Fruit fly (Drosophila melanogaster): ENCODE results near the gene CG11590.

CG11590 gene

DNA sequence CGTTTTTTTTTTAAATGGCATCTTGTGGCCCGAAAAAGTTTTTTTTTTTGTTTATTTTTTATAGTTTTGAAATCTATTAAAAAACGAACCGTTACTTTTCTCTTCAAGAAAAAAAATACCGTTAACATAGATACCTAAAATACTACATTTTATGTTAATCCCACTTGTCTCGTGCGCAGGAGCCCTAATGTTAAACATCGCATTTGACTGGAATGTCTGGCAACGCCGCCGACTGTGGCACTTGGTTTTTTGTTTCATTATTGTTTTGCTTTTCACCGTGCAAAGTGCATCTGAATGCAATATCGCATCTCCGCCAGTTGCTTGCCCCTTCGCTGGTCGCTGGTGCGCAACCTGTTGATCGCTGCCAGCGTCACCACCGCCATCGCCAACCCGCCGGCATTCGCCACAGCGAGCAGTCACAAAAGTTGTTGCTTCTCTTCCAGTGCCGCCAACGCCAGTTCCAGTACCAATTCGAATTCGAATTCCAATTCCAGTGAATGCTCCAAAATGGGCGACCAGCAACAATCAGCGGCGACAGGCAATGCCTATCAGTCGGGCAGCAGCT, at the start of gene CG11590:
Gene CG11590 (plus strand): TSS at position 212 of the 565 bp plus-strand sequence.
- TF ChIP-seq noc (tag; optimal IDR thresholded peaks at IDR 0.05) = no peak

DNA sequence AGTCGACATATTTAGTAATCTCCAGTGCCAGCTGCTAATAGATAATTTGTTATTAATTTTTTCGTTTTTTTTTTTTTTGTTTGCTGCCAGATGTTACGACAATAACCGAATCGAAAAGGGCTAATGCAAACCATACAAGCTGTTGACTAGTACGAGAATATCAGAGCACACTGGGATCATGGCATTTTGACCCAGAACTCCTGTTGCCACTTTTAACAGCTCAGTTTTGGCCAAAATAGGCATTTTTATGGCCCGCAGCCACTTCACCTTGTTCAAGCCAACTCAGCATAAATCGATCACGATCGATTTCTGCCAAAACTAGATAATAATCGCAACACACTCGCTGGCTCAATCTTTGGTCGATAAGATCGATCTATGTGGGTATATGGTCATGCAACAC, 48.1 kb upstream of the CG11590 start, which contains the start of gene CG12479:
Gene CG12479 (minus strand): TSS at position 101 of the 400 bp plus-strand sequence.
- no peak for TF ChIP-seq noc (tag; optimal IDR thresholded peaks at IDR 0.05)

DNA sequence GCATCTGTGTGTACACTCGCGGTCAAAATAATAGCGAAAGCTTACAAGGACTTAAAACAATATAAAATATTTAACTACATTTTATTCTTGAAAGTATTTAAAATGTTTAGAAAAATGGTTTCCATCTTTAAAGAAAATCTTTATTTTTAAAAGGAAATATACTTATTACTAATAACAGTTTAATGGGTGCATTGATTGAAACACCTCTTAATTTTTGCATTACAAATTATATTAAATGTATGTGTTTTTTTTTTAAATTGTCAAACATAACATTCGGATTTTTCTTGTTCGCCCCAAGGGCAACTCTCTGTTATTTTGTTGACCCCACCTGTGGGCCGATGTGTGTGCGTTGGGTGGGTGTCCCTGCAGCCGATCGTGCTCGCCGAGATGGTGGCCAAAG, 46.3 kb upstream of the CG11590 start:
- TF ChIP-seq noc (tag; optimal IDR thresholded peaks at IDR 0.05) = no peak

DNA sequence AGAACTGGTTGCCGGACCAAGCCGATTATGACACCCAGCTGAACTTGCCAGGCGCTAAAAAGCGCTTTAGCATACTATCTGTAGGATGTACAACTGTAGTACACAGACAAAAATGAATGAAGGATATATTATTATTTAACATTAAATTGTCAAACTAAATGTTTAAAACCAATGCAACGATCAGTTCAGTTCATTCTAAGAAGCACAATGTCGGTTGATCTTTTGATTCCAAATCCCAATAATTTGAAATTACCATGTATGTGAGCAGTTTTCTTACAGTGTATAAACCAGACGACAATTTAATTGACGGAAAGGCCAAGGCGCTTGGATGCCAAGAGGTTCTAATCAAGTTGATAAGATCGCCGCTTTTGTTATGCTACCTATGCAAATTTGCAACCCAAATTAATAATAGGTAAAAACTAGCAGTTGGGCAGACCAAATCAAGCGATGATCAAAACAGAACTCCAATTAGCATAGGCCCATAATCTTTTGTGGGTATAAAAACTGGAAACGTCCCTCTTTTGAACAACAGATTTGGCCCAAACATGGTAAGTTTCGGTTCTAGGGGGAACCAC, 30.8 kb upstream of the CG11590 start, which contains the start of gene CG12480:
Gene CG12480 (plus strand): TSS at position 525 of the 575 bp plus-strand sequence.
- peak; percentile 87 for TF ChIP-seq noc (tag; optimal IDR thresholded peaks at IDR 0.05)

DNA sequence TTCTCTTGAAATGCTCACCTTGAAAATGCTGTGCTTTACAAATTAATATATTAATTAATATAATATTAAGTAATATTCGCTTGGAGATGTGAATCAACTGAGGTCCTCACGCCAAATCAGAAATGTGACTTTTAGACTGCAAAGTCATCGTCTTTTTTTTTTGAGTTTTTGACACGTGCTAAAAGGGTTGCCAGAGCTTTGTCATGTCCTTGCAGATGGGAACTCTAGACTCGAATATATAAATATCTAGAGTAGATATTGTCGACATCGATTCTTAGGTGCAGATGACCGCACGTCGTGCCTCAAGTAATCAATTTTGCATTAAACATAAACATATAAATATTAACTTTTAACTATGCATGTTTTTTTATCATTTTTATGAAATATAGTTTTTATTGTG, 27.5 kb upstream of the CG11590 start, which contains the start of gene betaNACtes1:
Gene betaNACtes1 (minus strand): TSS at position 101 of the 400 bp plus-strand sequence.
- no peak for TF ChIP-seq noc (tag; optimal IDR thresholded peaks at IDR 0.05)

dm6 chrX:14173654-14174053, 26.3 kb upstream of the CG11590 start:
- TF ChIP-seq noc (tag; optimal IDR thresholded peaks at IDR 0.05) = no peak

DNA sequence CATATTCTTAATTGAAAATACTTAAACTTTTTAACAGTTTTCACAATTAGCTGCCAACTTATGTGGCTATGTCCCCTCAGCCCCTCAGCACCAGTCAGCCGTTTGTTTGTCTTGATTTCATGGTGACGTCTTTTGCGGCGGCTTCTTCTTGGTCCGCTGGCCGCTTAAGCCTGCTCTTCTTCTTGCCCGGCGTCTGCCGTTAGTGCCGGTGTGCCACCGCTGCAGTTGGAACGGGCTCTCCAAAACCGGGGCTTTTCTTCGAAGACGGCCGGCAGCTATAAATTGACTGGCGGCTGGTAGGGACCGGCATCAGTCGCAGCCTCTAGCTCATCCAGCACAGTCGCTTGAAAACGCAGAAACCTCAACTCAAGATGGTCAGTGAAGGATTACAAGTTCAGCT, 25.5 kb upstream of the CG11590 start, which contains the start of gene CG1368:
Gene CG1368 (plus strand): TSS at position 301 of the 400 bp plus-strand sequence.
- TF ChIP-seq noc (tag; optimal IDR thresholded peaks at IDR 0.05) = no peak

DNA sequence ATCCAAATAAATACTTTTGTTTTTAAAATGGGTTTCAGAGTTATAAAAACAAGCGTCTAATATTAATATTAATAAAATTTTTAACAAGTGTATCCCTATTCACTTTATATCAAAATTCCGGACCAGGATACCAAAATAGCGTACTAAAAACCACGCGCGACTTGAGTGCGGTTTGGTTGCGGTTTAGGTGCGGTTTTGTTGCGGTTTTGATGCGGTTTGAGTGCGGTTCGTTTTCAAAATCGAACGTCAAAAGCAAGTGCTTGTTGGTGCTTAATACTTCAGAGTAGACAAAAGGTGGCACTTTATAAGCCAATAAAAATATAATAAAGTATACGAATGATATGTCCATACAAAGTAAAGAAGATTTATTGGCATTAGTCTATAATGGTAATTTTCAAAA, 24.3 kb upstream of the CG11590 start:
- TF ChIP-seq noc (tag; optimal IDR thresholded peaks at IDR 0.05) = no peak

DNA sequence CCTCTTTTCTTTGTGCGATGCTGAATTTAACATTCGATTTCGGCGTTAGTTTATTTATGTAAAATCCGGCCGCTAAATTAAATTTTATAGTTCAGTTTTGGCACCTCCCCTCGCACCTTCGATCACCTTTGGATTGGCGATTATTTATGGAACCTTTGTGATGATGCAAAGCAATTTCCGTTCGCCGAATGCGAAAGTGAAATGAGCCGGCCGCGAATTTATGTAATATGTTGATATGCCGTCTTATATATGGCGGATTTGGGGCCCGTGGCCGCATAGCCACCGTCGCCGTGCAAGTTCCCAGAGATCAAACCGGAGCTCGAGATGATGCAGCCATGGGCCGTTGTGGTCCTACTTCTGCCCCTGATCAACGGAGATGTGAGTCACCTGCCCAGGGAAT, 23.4 kb upstream of the CG11590 start, which contains the start of gene CG11581:
Gene CG11581 (plus strand): TSS at position 301 of the 400 bp plus-strand sequence.
- TF ChIP-seq noc (tag; optimal IDR thresholded peaks at IDR 0.05) = peak; percentile 3

DNA sequence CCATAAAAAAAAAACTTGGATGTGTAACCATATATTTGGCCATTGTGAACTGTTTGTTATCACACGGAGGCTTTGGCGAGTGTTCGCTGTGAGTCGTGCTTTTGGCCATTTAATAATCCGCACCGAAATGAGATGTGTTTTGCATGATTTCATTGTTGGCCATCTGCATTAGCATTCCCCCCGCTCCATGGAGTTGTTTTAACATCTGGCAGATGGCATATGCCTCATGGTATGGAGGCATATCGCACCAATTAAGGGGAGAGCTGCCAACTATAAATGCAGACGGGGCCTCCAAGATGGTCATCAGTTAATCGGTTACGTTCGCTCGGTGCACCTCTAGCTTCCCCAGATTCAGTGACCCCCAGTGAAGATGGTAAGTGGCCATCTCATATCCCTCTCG, 19.2 kb upstream of the CG11590 start, which contains the start of gene CG11584:
Gene CG11584 (plus strand): TSS at position 301 of the 400 bp plus-strand sequence.
- TF ChIP-seq noc (tag; optimal IDR thresholded peaks at IDR 0.05) = no peak

- no peak for TF ChIP-seq noc (tag; optimal IDR thresholded peaks at IDR 0.05)
Observed at dm6 chrX:14184062-14184611, 15.8 kb upstream of the CG11590 start, which contains the start of gene CG32603. Gene CG32603, plus strand, starts transcription at chrX:14184561.

DNA sequence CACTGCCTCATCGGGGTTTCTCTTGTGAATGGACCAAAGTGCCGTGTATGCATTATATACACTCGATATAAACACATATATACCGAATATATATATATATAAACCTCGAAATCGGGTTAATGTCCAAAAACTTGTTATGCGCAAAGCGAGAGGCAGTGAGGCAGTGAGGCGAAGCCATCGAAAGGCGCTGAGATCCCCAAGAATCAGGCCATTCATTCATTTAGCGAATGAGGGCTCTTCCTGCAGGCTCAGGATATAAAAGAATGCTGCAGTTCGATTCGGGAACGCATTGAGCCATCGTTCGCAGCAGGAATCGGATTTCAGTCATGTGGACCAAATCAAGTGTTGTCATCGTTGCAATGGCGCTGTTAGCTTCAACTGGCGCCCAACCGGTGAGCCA, 13.0 kb upstream of the CG11590 start, which contains the start of gene CG12481:
Gene CG12481 (plus strand): TSS at position 301 of the 400 bp plus-strand sequence.
- no peak for TF ChIP-seq noc (tag; optimal IDR thresholded peaks at IDR 0.05)

DNA sequence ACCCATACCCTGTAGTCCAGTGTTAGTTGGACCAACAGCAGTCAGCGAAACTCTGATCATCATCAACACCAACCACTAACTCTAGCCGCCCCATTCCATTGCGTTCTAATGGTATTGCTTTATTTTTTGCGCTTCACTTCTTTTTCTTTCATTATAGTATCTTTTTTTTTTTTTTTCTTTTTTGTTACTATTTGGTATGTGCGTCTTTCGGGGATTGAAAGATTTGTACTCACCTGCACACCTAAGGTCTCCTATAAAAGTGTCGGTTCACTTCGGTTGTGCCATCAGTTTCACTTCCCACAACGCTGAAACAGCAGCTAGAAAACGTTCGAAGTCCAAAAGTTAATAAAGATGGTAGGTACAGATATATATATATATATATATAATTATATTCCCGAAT, 10.8 kb upstream of the CG11590 start, which contains the start of gene CG11585:
Gene CG11585 (plus strand): TSS at position 301 of the 400 bp plus-strand sequence.
- no peak for TF ChIP-seq noc (tag; optimal IDR thresholded peaks at IDR 0.05)

DNA sequence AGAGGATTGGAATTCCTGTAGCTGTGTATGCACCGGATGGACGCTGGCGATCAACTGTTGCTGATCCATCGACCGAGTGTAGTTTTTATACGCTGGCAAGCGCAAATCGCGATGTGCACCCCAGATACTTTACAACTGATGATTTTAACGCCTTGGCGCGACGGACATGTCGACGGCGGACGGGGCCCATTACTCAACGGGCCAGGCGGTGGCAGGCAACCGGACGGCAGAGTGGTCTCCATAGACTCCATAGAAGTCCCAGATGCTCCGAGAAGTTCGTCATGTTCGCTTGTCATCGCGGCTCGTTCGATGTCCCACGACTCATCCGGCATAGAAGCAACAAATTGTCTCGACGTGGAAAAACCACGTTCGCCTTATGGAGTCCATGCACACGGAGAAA, 8.1 kb upstream of the CG11590 start, which contains the start of gene CG13403:
Gene CG13403 (minus strand): TSS at position 101 of the 400 bp plus-strand sequence.
- TF ChIP-seq noc (tag; optimal IDR thresholded peaks at IDR 0.05) = no peak

DNA sequence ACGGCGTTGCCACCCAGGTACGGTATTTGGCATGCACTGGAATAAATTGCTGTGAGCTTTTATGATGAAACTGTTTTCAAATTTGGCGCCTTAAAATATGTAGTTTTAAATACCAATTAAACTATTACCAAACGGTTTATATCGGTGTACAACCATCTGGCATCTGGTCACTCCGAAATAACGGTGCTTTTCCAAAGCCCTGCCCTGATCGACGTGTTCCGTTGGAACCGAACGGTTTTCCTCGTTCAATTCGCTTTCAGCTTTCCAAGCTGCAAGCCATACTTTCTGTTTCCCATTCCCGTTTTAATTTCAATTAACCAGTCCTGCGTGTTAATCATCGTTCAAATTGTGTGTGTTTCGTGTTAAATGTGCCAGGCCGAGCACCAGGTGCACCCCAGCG, 7.0 kb upstream of the CG11590 start, which contains the start of gene yl:
Gene yl (plus strand): TSS at position 202 of the 400 bp plus-strand sequence.
- TF ChIP-seq noc (tag; optimal IDR thresholded peaks at IDR 0.05) = no peak

- TF ChIP-seq noc (tag; optimal IDR thresholded peaks at IDR 0.05) = no peak
Observed at dm6 chrX:14201178-14201577, 1.2 kb downstream of the CG11590 start, which contains the start of gene Prp16. Gene Prp16, plus strand, starts transcription at chrX:14201362.
